Worm (Caenorhabditis elegans): ENCODE measurements around the gene ZK1236.5.
A peak's percentile ranks its signal among the peaks of the same experiment; 100 is the strongest.

Gene ZK1236.5

ce11 chrIII:8443557-8444131, 11.6 kb upstream of the ZK1236.5 start, which contains the start of gene ufbp-1 (continued):
- TF ChIP-seq snpc-1.1 (tag; optimal IDR thresholded peaks at IDR 0.05; ENCODE audit: insufficient read depth): no peak
- TF ChIP-seq hlh-26 (GFP tag; conservative IDR thresholded peaks at IDR 0.05): no peak
- TF ChIP-seq F57A8.1 (GFP tag; optimal IDR thresholded peaks at IDR 0.05): no peak
- peak; percentile 41; the same call in 1 of the 2 replicates for TF ChIP-seq C17E4.6 (GFP tag; IDR thresholded peaks at IDR 0.05)
- 0 out of 2 replicates have a peak, but pooled peaks have one; percentile 38 for TF ChIP-seq egl-18 (GFP tag; IDR thresholded peaks at IDR 0.05)
- peak; percentile 70 for TF ChIP-seq dox-1 (GFP tag; IDR thresholded peaks at IDR 0.05)
- no peak for TF ChIP-seq nhr-90 (tag; optimal IDR thresholded peaks at IDR 0.05)
- no peak for TF ChIP-seq attf-6 (GFP tag; IDR thresholded peaks at IDR 0.05)
- peak; percentile 53 for TF ChIP-seq snpc-3.4 (tag; optimal IDR thresholded peaks at IDR 0.05)
- TF ChIP-seq him-1 (tag; optimal IDR thresholded peaks at IDR 0.05): peak; percentile 33
- TF ChIP-seq F52B5.7 (tag; optimal IDR thresholded peaks at IDR 0.05): peak; percentile 82
- no peak for TF ChIP-seq rcor-1 (GFP tag; IDR thresholded peaks at IDR 0.05)
- no peak for TF ChIP-seq bed-1 (GFP tag; IDR thresholded peaks at IDR 0.05)
- TF ChIP-seq ccch-3 (GFP tag; optimal IDR thresholded peaks at IDR 0.05): peak; percentile 54
- TF ChIP-seq somi-1 (GFP tag; optimal IDR thresholded peaks at IDR 0.05): peak; percentile 40
- peak; percentile 87 for TF ChIP-seq ama-1 (optimal IDR thresholded peaks at IDR 0.05)
- TF ChIP-seq ama-1 (GFP tag; optimal IDR thresholded peaks at IDR 0.05): peak; percentile 72 to 82
- peak; percentile 27 for TF ChIP-seq akir-1 (GFP tag; optimal IDR thresholded peaks at IDR 0.05)
- TF ChIP-seq nhr-120 (GFP tag; IDR thresholded peaks at IDR 0.05): no peak
- TF ChIP-seq tbp1 (GFP tag; optimal IDR thresholded peaks at IDR 0.05): peak; percentile 70
- peak; percentile 64 for TF ChIP-seq ets-4 (GFP tag; optimal IDR thresholded peaks at IDR 0.05)
- TF ChIP-seq hsf-1 (GFP tag; IDR thresholded peaks at IDR 0.05): peak; percentile 83
- peak; percentile 22; the same call in 1 of the 2 replicates for TF ChIP-seq ceh-100 (GFP tag; IDR thresholded peaks at IDR 0.05)
- TF ChIP-seq ztf-28 (GFP tag; IDR thresholded peaks at IDR 0.05): no peak
- TF ChIP-seq let-526 (GFP tag; IDR thresholded peaks at IDR 0.05): no peak
- TF ChIP-seq Y53G8AR.9 (GFP tag; conservative IDR thresholded peaks at IDR 0.05): peak; percentile 93
- peak; percentile 57 for TF ChIP-seq ztf-3 (GFP tag; optimal IDR thresholded peaks at IDR 0.05)
- peak; percentile 87 for TF ChIP-seq ztf-26 (tag; optimal IDR thresholded peaks at IDR 0.05)
- peak; percentile 64 for TF ChIP-seq madf-6 (GFP tag; IDR thresholded peaks at IDR 0.05)
- TF ChIP-seq nfya-2 (GFP tag; IDR thresholded peaks at IDR 0.05): 0 out of 2 replicates have a peak, but pooled peaks have one; percentile 57
- peak; percentile 94 for TF ChIP-seq athp-1 (tag; optimal IDR thresholded peaks at IDR 0.05)
- no peak for TF ChIP-seq hlh-12 (tag; optimal IDR thresholded peaks at IDR 0.05)
- TF ChIP-seq ceh-91 (GFP tag; IDR thresholded peaks at IDR 0.05): no peak
- no peak for TF ChIP-seq sptf-2 (GFP tag; optimal IDR thresholded peaks at IDR 0.05)
- TF ChIP-seq rpc-1 (optimal IDR thresholded peaks at IDR 0.05): no peak
- no peak for TF ChIP-seq rpc-1 (tag; optimal IDR thresholded peaks at IDR 0.05)
- peak; percentile 18 for TF ChIP-seq nhr-27 (tag; optimal IDR thresholded peaks at IDR 0.05)
- TF ChIP-seq cebp-2 (GFP tag; IDR thresholded peaks at IDR 0.05): no peak; the same call in 1 of the 2 replicates
- no peak for TF ChIP-seq D2030.7 (GFP tag; IDR thresholded peaks at IDR 0.05)
- peak; percentile 53 for TF ChIP-seq cebp-1 (GFP tag; IDR thresholded peaks at IDR 0.05)
- peak; percentile 88 for TF ChIP-seq cebp-1 (tag; optimal IDR thresholded peaks at IDR 0.05)
- no peak for TF ChIP-seq xnd-1 (tag; optimal IDR thresholded peaks at IDR 0.05)
- TF ChIP-seq atf-7 (tag; optimal IDR thresholded peaks at IDR 0.05): peak; percentile 91

Measured in whole organism, young adult.